Fruit fly (Drosophila melanogaster) whole organism, pupa: Measurements from ENCODE around the gene CG32099.

Experiments used
- CG10348 ChIP-seq: fragments of 200-800 bp; sonication (Bioruptor generic); IDR thresholded peaks from 2 replicates; pipeline ENCODE4 v1.3.6; 2022; ENCODE audit warnings: missing biosample characterization, missing genetic modification characterization
- CG12605 ChIP-seq: fragments of 200-800 bp; sonication (Bioruptor generic); IDR thresholded peaks from 2 replicates; pipeline ENCODE4 v1.3.6; 2022; ENCODE audit warnings: missing biosample characterization, missing genetic modification characterization
- CG14655 ChIP-seq: fragments of 200-800 bp; sonication (Bioruptor generic); optimal IDR thresholded peaks from 3 replicates; lab custom pipeline; 2017; ENCODE audit warnings: mild to moderate bottlenecking, missing biosample characterization, missing genetic modification reagents, missing genetic modification characterization
- CG17806 ChIP-seq: fragments of 200-800 bp; sonication (Bioruptor generic); optimal IDR thresholded peaks from 2 replicates; lab custom pipeline; 2018; ENCODE audit warnings: missing biosample characterization, mild to moderate bottlenecking, missing genetic modification characterization, moderate library complexity
- CG8159 ChIP-seq: fragments of 200-800 bp; sonication (Bioruptor generic); optimal IDR thresholded peaks from 3 replicates; lab custom pipeline; 2018; ENCODE audit warnings: missing biosample characterization, mild to moderate bottlenecking, missing genetic modification characterization, moderate library complexity
- D1 ChIP-seq: fragments of 200-800 bp; sonication (Bioruptor generic); optimal IDR thresholded peaks from 2 replicates; lab custom pipeline; 2018; ENCODE audit warnings: missing biosample characterization, mild to moderate bottlenecking, missing genetic modification characterization, moderate library complexity
- EcR ChIP-seq: fragments of 200-800 bp; sonication (Bioruptor generic); optimal IDR thresholded peaks from 3 replicates; lab custom pipeline; 2019; ENCODE audit warnings: missing biosample characterization, missing genetic modification characterization, mild to moderate bottlenecking, moderate library complexity, missing genetic modification reagents
- Ets98B ChIP-seq: fragments of 200-800 bp; sonication (Bioruptor generic); IDR thresholded peaks from 2 replicates; pipeline ENCODE4 v1.3.6; 2022; ENCODE audit warnings: missing biosample characterization, missing genetic modification characterization
- Pif1A ChIP-seq: fragments of 200-800 bp; sonication (Bioruptor generic); optimal IDR thresholded peaks from 3 replicates; lab custom pipeline; 2016; ENCODE audit warnings: missing biosample characterization, missing genetic modification characterization

dm6 chr3L:12113589-12113988 is 35.5 kb upstream of the CG32099 start:
- no peak for TF ChIP-seq Pif1A (GFP tag; lab: Kevin White, UChicago)
- no peak for TF ChIP-seq EcR (GFP tag; lab: Kevin White, UChicago)
- no peak for TF ChIP-seq CG14655 (GFP tag; lab: Kevin White, UChicago)
- TF ChIP-seq Ets98B (GFP tag; lab: Robert Waterston, UW) = no peak
- peak; percentile 56 for TF ChIP-seq CG17806 (tag; lab: Kevin White, UChicago)
- no peak for TF ChIP-seq CG10348 (GFP tag; lab: Robert Waterston, UW)
- no peak for TF ChIP-seq CG12605 (GFP tag; lab: Robert Waterston, UW)
- TF ChIP-seq CG8159 (tag; lab: Kevin White, UChicago) = peak; percentile 57
- TF ChIP-seq D1 = no peak
